Worm (Caenorhabditis elegans): ENCODE measurements around the gene R07E4.5.
A peak's percentile ranks its signal among the peaks of the same experiment; 100 is the strongest.

R07E4.5 gene

ce11 chrX:5995613-5996206 is 42.7 kb upstream of the R07E4.5 start, which contains the start of gene inx-3 (continued):
- TF ChIP-seq B0035.1 (tag; optimal IDR thresholded peaks at IDR 0.05), result no peak

ce11 chrX:5994004-5994403 is 41.0 kb upstream of the R07E4.5 start:
- TF ChIP-seq bed-2 (GFP tag; IDR thresholded peaks at IDR 0.05) (no peak), xnd-1 (tag; optimal IDR thresholded peaks at IDR 0.05) (no peak), madf-3 (GFP tag; IDR thresholded peaks at IDR 0.05) (no peak), ceh-27 (GFP tag; optimal IDR thresholded peaks at IDR 0.05) (no peak), bed-1 (GFP tag; IDR thresholded peaks at IDR 0.05) (no peak), mcd-1 (GFP tag; IDR thresholded peaks at IDR 0.05) (no peak), lin-54 (GFP tag; optimal IDR thresholded peaks at IDR 0.05) (no peak), F10E7.11 (tag; optimal IDR thresholded peaks at IDR 0.05) (no peak), tlf-1 (GFP tag; optimal IDR thresholded peaks at IDR 0.05) (no peak), B0035.1 (tag; optimal IDR thresholded peaks at IDR 0.05) (no peak), snpc-3.4 (tag; optimal IDR thresholded peaks at IDR 0.05) (no peak), nfya-2 (GFP tag; IDR thresholded peaks at IDR 0.05) (no peak), ztf-25 (GFP tag; IDR thresholded peaks at IDR 0.05) (no peak)

DNA sequence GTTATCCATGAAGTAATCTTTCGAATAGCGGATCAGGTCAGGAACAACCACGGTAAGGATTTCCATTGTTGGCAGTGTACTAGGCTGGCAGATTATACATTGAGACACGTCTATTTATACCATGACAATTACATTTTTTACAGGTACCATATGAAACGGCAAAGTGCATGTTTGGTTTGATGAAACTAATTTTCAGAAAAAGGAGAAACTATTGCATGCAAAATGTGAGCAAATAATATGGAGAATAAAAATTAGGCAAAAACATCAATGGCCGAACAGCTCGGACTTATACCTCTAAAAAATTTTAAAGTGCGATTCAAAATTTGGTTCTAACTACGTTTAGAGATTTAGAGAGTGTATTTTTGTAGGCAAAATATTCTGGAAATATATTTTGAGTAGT is 39.8 kb upstream of the R07E4.5 start, which contains the start of gene F22F4.5:
Gene F22F4.5, minus strand, starts transcription at position 101 of the 400 bp plus-strand sequence.
- TF ChIP-seq hsf-1 (GFP tag; IDR thresholded peaks at IDR 0.05), result no peak
- no peak for TF ChIP-seq Y53G8AR.9 (GFP tag; conservative IDR thresholded peaks at IDR 0.05)
- TF ChIP-seq C17E4.6 (GFP tag; IDR thresholded peaks at IDR 0.05), result no peak
- no peak for TF ChIP-seq pha-4 (tag; optimal IDR thresholded peaks at IDR 0.05)
- TF ChIP-seq nfya-2 (GFP tag; IDR thresholded peaks at IDR 0.05), result no peak
- TF ChIP-seq hmg-20 (GFP tag; IDR thresholded peaks at IDR 0.05), result no peak

- TF ChIP-seq nfya-1 (tag; optimal IDR thresholded peaks at IDR 0.05; ENCODE audit: borderline replicate concordance, insufficient read depth) (no peak), repo-1 (tag; optimal IDR thresholded peaks at IDR 0.05) (no peak), ztf-26 (tag; optimal IDR thresholded peaks at IDR 0.05) (no peak), ceh-27 (GFP tag; optimal IDR thresholded peaks at IDR 0.05) (peak; percentile 55), mel-28 (tag; optimal IDR thresholded peaks at IDR 0.05; ENCODE audit: borderline replicate concordance) (no peak)
Measured at ce11 chrX:5987910-5988309, 34.9 kb upstream of the R07E4.5 start.

DNA sequence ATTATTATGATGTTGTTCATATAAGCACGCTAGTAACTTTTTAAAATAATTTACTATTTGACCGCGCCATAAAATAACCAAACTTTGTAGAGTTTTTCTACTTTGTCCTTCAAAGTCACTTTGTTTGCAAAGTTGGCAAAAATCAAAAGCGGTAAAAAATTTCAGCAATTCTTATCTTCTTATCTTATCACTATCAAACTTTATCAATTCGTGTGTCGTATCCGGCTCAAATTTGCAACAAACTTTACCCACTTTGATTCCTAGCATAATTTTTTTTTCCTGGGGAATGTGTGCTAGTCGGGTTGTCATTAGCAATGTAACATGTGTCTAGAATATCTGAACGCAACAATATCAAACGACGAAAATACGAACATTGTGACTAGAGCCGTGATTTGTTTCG is 32.7 kb upstream of the R07E4.5 start:
- no peak for TF ChIP-seq T07F8.4 (tag; optimal IDR thresholded peaks at IDR 0.05)
- TF ChIP-seq ztf-28 (GFP tag; IDR thresholded peaks at IDR 0.05), result no peak
- TF ChIP-seq aptf-2 (GFP tag; conservative IDR thresholded peaks at IDR 0.05), result no peak
- no peak for TF ChIP-seq ztf-25 (GFP tag; IDR thresholded peaks at IDR 0.05)
- no peak for TF ChIP-seq egl-44 (GFP tag; IDR thresholded peaks at IDR 0.05)
- TF ChIP-seq ekl-4 (GFP tag; IDR thresholded peaks at IDR 0.05), result no peak
- no peak for TF ChIP-seq hlh-26 (GFP tag; conservative IDR thresholded peaks at IDR 0.05)
- TF ChIP-seq hrde-1 (tag; optimal IDR thresholded peaks at IDR 0.05; ENCODE audit: borderline replicate concordance), result no peak

DNA sequence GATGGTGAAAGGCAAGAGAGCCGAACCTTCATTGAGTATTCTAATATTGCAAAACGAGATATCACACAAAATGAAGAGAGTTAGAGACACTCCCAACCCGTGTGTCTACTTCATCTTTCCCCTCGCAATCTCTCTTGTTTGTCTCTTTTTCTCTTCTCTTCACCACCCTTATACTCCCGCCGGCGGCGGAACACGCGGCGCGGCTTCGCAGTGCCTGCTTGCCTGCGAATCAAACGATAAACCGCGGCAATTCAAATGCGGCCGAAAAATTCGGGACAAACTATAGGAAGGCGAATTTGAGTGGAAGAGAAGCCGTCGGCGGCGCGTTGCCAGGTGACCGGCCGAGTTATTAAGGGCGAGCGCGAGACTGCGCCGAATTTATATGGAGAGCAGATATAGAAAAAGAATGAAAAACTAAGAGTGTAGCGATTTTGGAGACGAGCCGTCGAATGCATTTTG is 31.6 kb upstream of the R07E4.5 start, which contains the start of gene klp-13:
Gene klp-13, plus strand, starts transcription at position 409 of the 459 bp plus-strand sequence.
- no peak for TF ChIP-seq dpff-1 (tag; optimal IDR thresholded peaks at IDR 0.05)
- peak; percentile 67 for TF ChIP-seq K11D2.4 (GFP tag; IDR thresholded peaks at IDR 0.05)
- peak; percentile 98 for TF ChIP-seq madf-10 (tag; optimal IDR thresholded peaks at IDR 0.05)
- no peak for TF ChIP-seq unc-130 (GFP tag; optimal IDR thresholded peaks at IDR 0.05)
- no peak for TF ChIP-seq zim-3 (tag; optimal IDR thresholded peaks at IDR 0.05)
- no peak for TF ChIP-seq xnd-1 (tag; optimal IDR thresholded peaks at IDR 0.05)
- TF ChIP-seq hrde-1 (tag; optimal IDR thresholded peaks at IDR 0.05; ENCODE audit: borderline replicate concordance), result no peak
- TF ChIP-seq lin-35 (GFP tag; optimal IDR thresholded peaks at IDR 0.05), result peak in 1 of 3 experiments; percentile 83
- no peak for TF ChIP-seq nhr-120 (GFP tag; IDR thresholded peaks at IDR 0.05)
- TF ChIP-seq Y56A3A.18 (GFP tag; IDR thresholded peaks at IDR 0.05), result no peak
- no peak for TF ChIP-seq cebp-2 (GFP tag; IDR thresholded peaks at IDR 0.05)
- TF ChIP-seq lsy-27 (tag; optimal IDR thresholded peaks at IDR 0.05; ENCODE audit: borderline replicate concordance, insufficient read depth), result no peak
- no peak for TF ChIP-seq akir-1 (GFP tag; optimal IDR thresholded peaks at IDR 0.05)
